Fruit fly (Drosophila melanogaster) whole organism, adult: ENCODE measurements around the gene CG14082.

ENCODE experiments used
- CG11617 ChIP-seq: fragments of 200-800 bp; sonication (Bioruptor generic); optimal IDR thresholded peaks from 2 replicates; lab custom pipeline; 2017; ENCODE audit warnings: mild to moderate bottlenecking, missing biosample characterization, missing genetic modification reagents, missing genetic modification characterization
- CG12768 ChIP-seq: fragments of 200-800 bp; sonication (Bioruptor generic); optimal IDR thresholded peaks from 2 replicates; lab custom pipeline; 2017; ENCODE audit warnings: missing biosample characterization, missing genetic modification characterization, mild to moderate bottlenecking, moderate library complexity, missing genetic modification reagents
- CG14711 ChIP-seq: fragments of 200-800 bp; sonication (Bioruptor generic); optimal IDR thresholded peaks from 2 replicates; lab custom pipeline; 2018; ENCODE audit warnings: missing biosample characterization, mild to moderate bottlenecking, missing genetic modification characterization, moderate library complexity
- CG1620 ChIP-seq: fragments of 200-800 bp; sonication (Bioruptor generic); optimal IDR thresholded peaks from 2 replicates; lab custom pipeline; 2016; ENCODE audit warnings: missing biosample characterization, missing genetic modification characterization
- CG33017 ChIP-seq: fragments of 200-800 bp; sonication (Bioruptor generic); optimal IDR thresholded peaks from 2 replicates; lab custom pipeline; 2018; ENCODE audit warnings: missing biosample characterization, mild to moderate bottlenecking, missing genetic modification characterization, moderate library complexity
- CG5204 ChIP-seq: fragments of 200-800 bp; sonication (Bioruptor generic); optimal IDR thresholded peaks from 2 replicates; lab custom pipeline; 2016; ENCODE audit warnings: missing biosample characterization, missing genetic modification characterization
- CG7045 ChIP-seq: fragments of 200-800 bp; sonication (Bioruptor generic); optimal IDR thresholded peaks from 2 replicates; lab custom pipeline; 2017; ENCODE audit warnings: missing biosample characterization, mild to moderate bottlenecking, missing genetic modification characterization
- CG7101 ChIP-seq: fragments of 200-800 bp; sonication (Bioruptor generic); optimal IDR thresholded peaks from 2 replicates; lab custom pipeline; 2018; ENCODE audit warnings: missing biosample characterization, mild to moderate bottlenecking, missing genetic modification characterization, moderate library complexity
- Clk ChIP-seq: fragments of 200-800 bp; sonication (Bioruptor generic); optimal IDR thresholded peaks from 2 replicates; lab custom pipeline; 2017; ENCODE audit warnings: missing biosample characterization, missing genetic modification characterization
- Crg-1 ChIP-seq: fragments of 200-800 bp; sonication (Bioruptor generic); optimal IDR thresholded peaks from 2 replicates; lab custom pipeline; 2016; ENCODE audit warnings: missing biosample characterization, missing genetic modification characterization
- Hr96 ChIP-seq: fragments of 200-800 bp; sonication (Bioruptor generic); optimal IDR thresholded peaks from 2 replicates; lab custom pipeline; 2016; ENCODE audit warnings: missing biosample characterization, missing genetic modification characterization
- Mnt ChIP-seq: fragments of 200-800 bp; sonication (Bioruptor generic); optimal IDR thresholded peaks from 2 replicates; lab custom pipeline; 2016; ENCODE audit warnings: missing biosample characterization, mild to moderate bottlenecking, missing genetic modification characterization
- bab1 ChIP-seq: fragments of 200-800 bp; sonication (Bioruptor generic); optimal IDR thresholded peaks from 3 replicates; lab custom pipeline; 2019; ENCODE audit warnings: missing biosample characterization, mild to moderate bottlenecking, missing genetic modification characterization, moderate library complexity
- cic ChIP-seq: fragments of 200-800 bp; sonication (Bioruptor generic); optimal IDR thresholded peaks from 2 replicates; lab custom pipeline; 2017; ENCODE audit warnings: missing biosample characterization, mild to moderate bottlenecking, missing genetic modification characterization, moderate library complexity
- cnc ChIP-seq, 2 experiments: fragments of >200 bp; optimal IDR thresholded peaks; 2 replicates each; lab custom pipeline; 2017
- kay ChIP-seq: fragments of 200-800 bp; sonication (Bioruptor generic); peaks from one replicate; lab custom pipeline; 2016; ENCODE audit warnings: missing biosample characterization, missing genetic modification characterization, borderline replicate concordance
- ovo ChIP-seq: fragments of 200-800 bp; sonication (Bioruptor generic); optimal IDR thresholded peaks from 2 replicates; lab custom pipeline; 2016; ENCODE audit warnings: missing biosample characterization, missing genetic modification characterization
- pad ChIP-seq: fragments of 200-800 bp; sonication (Bioruptor generic); optimal IDR thresholded peaks from 3 replicates; lab custom pipeline; 2017; ENCODE audit warnings: missing biosample characterization, missing genetic modification characterization, mild to moderate bottlenecking, moderate library complexity, missing genetic modification reagents
- tj ChIP-seq: fragments of 200-800 bp; sonication (Bioruptor generic); optimal IDR thresholded peaks from 3 replicates; lab custom pipeline; 2017; ENCODE audit warnings: missing biosample characterization, mild to moderate bottlenecking, missing genetic modification characterization, moderate library complexity
- toe ChIP-seq: fragments of 200-800 bp; sonication (Bioruptor generic); optimal IDR thresholded peaks from 2 replicates; lab custom pipeline; 2016; ENCODE audit warnings: missing biosample characterization, missing genetic modification characterization

The CG14082 gene

DNA sequence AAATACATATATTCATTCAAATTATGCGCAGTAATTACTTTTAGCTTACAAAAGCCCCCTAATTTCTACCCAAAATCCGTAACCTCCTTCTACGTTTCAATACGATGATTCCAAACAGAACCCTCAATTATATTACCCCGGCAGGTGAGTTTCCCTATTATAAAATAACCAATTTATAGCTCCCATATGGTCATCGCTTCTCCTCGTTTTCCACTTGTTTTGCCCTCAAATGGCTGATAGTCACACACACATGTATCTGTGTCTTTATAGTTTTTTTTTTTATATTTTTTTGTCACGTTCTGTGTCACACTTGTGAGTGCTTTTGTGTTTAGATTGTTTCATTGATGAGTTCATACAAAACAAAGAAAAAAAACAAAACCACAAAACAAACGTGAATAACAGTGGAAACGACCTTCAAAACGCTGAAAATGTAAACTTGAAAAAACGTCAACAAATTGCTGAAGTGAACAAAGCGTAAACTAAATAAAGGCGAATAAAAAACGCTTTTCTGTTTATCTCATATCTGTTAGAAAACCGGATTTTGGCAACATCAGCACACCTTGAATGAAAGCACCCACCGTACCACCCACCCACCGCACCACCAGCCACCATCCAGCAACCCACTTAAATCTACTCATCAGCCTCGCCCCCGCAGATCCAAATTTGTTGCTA lies 67.5 kb downstream of the CG14082 start:
- TF ChIP-seq tj (no peak), CG5204 (no peak), CG14711 (no peak), CG7101 (peak; percentile 1), Clk (GFP tag; lab: Kevin White, UChicago) (no peak), CG33017 (no peak), Hr96 (GFP tag; lab: Kevin White, UChicago) (no peak), CG11617 (GFP tag; lab: Kevin White, UChicago) (no peak), CG12768 (GFP tag; lab: Kevin White, UChicago) (peak; percentile 14), cnc (optimal IDR thresholded peaks at IDR 0.05; lab: Kevin White, UChicago) (no peak), kay (GFP tag; lab: Kevin White, UChicago) (peak; percentile 95), Crg-1 (GFP tag; lab: Kevin White, UChicago) (no peak), pad (no peak), toe (GFP tag; lab: Kevin White, UChicago) (no peak), CG1620 (GFP tag; lab: Kevin White, UChicago) (no peak), ovo (GFP tag; lab: Kevin White, UChicago) (peak; percentile 14), bab1 (GFP tag; lab: Kevin White, UChicago) (no peak), cic (GFP tag; lab: Kevin White, UChicago) (peak; percentile 88), Mnt (GFP tag; lab: Kevin White, UChicago) (peak; percentile 20), CG7045 (GFP tag; lab: Kevin White, UChicago) (peak; percentile 32)

DNA sequence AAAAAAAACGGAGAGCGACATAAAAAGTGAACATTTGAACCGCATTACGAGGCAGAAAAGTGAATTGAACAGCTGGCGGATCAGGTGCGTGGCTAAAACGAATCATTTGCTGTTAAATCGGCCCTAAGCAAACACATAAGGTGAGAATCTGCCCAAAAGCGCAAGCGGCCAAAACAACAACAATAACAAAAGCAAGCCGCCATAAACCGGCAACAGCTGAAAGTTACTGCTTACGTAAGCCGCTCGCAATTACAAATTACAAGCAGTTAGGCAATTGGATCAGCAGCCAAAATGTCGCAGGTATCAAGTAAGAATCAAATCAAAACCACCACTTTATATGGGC lies 75.4 kb downstream of the CG14082 start:
- TF ChIP-seq CG7045 (GFP tag; lab: Kevin White, UChicago), result no peak
- TF ChIP-seq Crg-1 (GFP tag; lab: Kevin White, UChicago), result no peak
- peak; percentile 37 to 60 for TF ChIP-seq cnc (optimal IDR thresholded peaks at IDR 0.05; lab: Kevin White, UChicago)
- peak; percentile 63 for TF ChIP-seq tj

DNA sequence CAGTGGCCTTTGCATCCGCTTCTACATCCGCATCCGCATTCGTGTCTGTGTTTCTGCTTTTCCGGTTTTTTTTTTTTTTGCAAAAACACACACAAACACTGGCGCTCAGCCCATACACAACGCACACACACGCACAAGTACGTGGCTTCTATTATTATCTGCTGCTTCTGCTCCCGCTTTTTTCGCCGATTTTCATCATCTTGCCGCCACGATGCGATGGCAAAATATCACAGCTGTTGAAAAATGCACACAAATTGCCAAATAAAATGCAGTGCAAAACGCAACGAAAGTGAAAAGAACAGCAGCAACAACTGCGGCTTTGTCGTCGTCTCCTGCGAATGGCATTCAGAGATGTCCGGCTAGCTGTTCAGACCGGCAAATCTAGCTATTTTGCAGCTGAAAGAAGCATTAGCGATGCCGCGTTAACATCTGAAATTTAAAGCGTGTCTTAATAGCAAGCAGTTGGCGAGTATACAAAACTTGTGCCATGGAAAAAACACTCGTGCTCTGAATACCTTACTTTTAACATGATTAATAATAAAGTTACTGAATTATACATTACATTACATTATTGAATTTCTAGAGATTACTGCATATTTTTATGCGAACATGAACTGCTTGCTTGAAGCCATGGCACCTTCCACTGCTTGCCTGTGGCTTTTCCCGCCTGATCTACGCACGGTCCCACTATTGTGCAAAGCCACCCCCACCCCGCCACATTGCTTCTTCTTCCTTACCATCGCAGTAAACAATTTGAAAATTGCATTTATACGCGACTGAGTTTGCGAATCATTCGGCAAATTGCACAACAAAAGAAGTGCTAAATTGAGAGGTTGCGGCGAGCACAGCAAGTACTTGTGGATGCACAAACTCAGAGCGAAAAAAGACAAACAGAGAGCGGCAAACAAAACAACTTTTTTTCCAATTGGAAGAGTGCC lies 76.0 kb downstream of the CG14082 start, which contains the start of the genes Ugt316A1 and Sfxn2:
Gene Ugt316A1, minus strand, starts transcription at position 345 of the 938 bp plus-strand sequence.
Gene Sfxn2, plus strand, starts transcription at position 694 of the 938 bp plus-strand sequence.
- TF ChIP-seq kay (GFP tag; lab: Kevin White, UChicago) (no peak), bab1 (GFP tag; lab: Kevin White, UChicago) (peak; percentile 46), ovo (GFP tag; lab: Kevin White, UChicago) (peak; percentile 43), CG7101 (peak; percentile 9), CG7045 (GFP tag; lab: Kevin White, UChicago) (no peak), toe (GFP tag; lab: Kevin White, UChicago) (peak; percentile 45), Hr96 (GFP tag; lab: Kevin White, UChicago) (peak; percentile 50), CG12768 (GFP tag; lab: Kevin White, UChicago) (peak; percentile 62), pad (peak; percentile 31), Crg-1 (GFP tag; lab: Kevin White, UChicago) (peak; percentile 35), Clk (GFP tag; lab: Kevin White, UChicago) (peak; percentile 42), CG11617 (GFP tag; lab: Kevin White, UChicago) (peak; percentile 64), Mnt (GFP tag; lab: Kevin White, UChicago) (peak; percentile 33), CG1620 (GFP tag; lab: Kevin White, UChicago) (peak; percentile 19), CG14711 (peak; percentile 18), tj (no peak), cnc (optimal IDR thresholded peaks at IDR 0.05; lab: Kevin White, UChicago) (no peak), cic (GFP tag; lab: Kevin White, UChicago) (no peak), CG33017 (no peak), CG5204 (peak; percentile 35)

DNA sequence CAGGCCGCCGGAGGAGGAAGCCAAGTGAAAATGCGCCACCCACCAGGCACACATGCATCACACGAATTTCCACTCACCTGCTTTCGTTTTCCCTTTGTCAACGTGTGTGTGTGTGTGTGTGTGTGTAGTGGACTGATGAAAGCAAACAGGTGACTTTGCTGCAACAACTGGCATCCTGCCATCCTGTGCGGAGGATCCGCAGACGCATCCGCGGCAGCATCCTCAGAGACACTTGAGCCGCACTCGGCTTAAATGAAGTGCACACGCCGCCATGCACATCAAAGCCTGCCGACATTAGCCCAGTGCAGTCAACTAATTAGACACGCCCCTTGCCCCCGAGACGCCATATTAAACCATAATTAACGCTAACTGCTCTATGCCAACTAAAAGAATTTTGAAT lies 80.0 kb downstream of the CG14082 start:
- TF ChIP-seq CG11617 (GFP tag; lab: Kevin White, UChicago) (no peak), CG14711 (no peak), cnc (optimal IDR thresholded peaks at IDR 0.05; lab: Kevin White, UChicago) (no peak)

DNA sequence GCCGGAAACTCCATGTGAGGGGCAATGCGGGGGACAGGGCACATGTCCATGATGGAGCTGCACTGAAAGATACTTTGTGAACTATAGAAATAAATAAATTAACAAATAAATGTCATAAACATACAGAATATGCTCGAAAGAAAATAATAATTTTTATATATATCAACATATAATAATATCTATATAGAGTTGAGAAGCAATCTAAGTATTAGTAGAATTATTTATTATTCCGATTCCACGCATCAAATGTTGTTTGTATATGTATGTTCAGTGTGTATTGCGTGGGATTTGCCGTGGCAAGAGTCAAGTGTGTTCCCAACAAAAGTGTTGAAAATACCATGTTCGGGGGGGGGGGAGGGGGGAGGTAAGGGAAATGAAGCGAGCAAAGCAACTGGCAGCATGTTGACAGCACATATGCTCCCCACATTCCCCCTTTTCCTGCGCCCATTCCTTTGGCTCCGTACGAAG lies 81.9 kb downstream of the CG14082 start:
- TF ChIP-seq bab1 (GFP tag; lab: Kevin White, UChicago), result no peak
- no peak for TF ChIP-seq CG33017
- TF ChIP-seq CG7101, result no peak
- TF ChIP-seq CG14711, result no peak
- TF ChIP-seq CG7045 (GFP tag; lab: Kevin White, UChicago), result no peak
